Worm (Caenorhabditis elegans) whole organism, L2 larva: ENCODE results near the gene M6.11.

Experiments
- F13H6.1 ChIP-seq: sonication (generic microtip); optimal IDR thresholded peaks from 2 replicates; lab custom pipeline; 2016; ENCODE audit warnings: missing genetic modification characterization, missing compliant biosample characterization
- ZK546.5 ChIP-seq: sonication (generic microtip); optimal IDR thresholded peaks from 2 replicates; lab custom pipeline; 2017; ENCODE audit warnings: missing biosample characterization, missing genetic modification characterization
- alr-1 ChIP-seq: fragments of 150-350 bp; optimal IDR thresholded peaks from 2 replicates; lab custom pipeline; 2014; ENCODE audit warnings: missing biosample characterization, missing genetic modification characterization
- aly-2 ChIP-seq: fragments of 150-350 bp; optimal IDR thresholded peaks from 2 replicates; lab custom pipeline; 2014; ENCODE audit warnings: missing biosample characterization, missing genetic modification characterization
- ama-1 ChIP-seq: fragments of 150-350 bp; optimal IDR thresholded peaks from 2 replicates; lab custom pipeline; 2018; ENCODE audit warnings: inconsistent platforms
- blmp-1 ChIP-seq: sonication (generic microtip); optimal IDR thresholded peaks from 2 replicates; lab custom pipeline; 2017; ENCODE audit warnings: missing genetic modification characterization, mild to moderate bottlenecking, missing compliant biosample characterization, antibody characterized with exemption, moderate library complexity; ENCODE audit not compliant: insufficient read depth
- ceh-82 ChIP-seq: fragments of 150-350 bp; optimal IDR thresholded peaks from 2 replicates; lab custom pipeline; 2014; ENCODE audit warnings: missing biosample characterization, missing genetic modification characterization
- crh-2 ChIP-seq: sonication (generic microtip); optimal IDR thresholded peaks from 2 replicates; lab custom pipeline; 2017; ENCODE audit warnings: missing biosample characterization, missing genetic modification characterization
- dmd-4 ChIP-seq: sonication (generic microtip); optimal IDR thresholded peaks from 2 replicates; lab custom pipeline; 2017; ENCODE audit warnings: missing biosample characterization, missing genetic modification characterization
- fos-1 ChIP-seq: fragments of 150-350 bp; optimal IDR thresholded peaks from 2 replicates; lab custom pipeline; 2014; ENCODE audit warnings: missing biosample characterization, missing genetic modification characterization
- gmeb-1 ChIP-seq: fragments of 150-350 bp; optimal IDR thresholded peaks from 2 replicates; lab custom pipeline; 2014; ENCODE audit warnings: missing biosample characterization, missing genetic modification characterization
- lin-13 ChIP-seq: fragments of 150-350 bp; optimal IDR thresholded peaks from 2 replicates; lab custom pipeline; 2014; ENCODE audit warnings: missing biosample characterization, missing genetic modification reagents, missing genetic modification characterization
- lin-39 ChIP-seq: fragments of 150-350 bp; optimal IDR thresholded peaks from 2 replicates; lab custom pipeline; 2014; ENCODE audit warnings: missing biosample characterization, missing genetic modification reagents, missing genetic modification characterization
- lsy-2 ChIP-seq, 2 experiments: fragments of 150-350 bp in 1 of 2; sonication (generic microtip) in 1 of 2; optimal IDR thresholded peaks; 2 replicates each; lab custom pipeline; 2014 to 2017; ENCODE audit warnings: missing biosample characterization in 2 of 2, missing genetic modification characterization in 2 of 2
- mab-5 ChIP-seq: fragments of 150-350 bp; optimal IDR thresholded peaks from 2 replicates; lab custom pipeline; 2014; ENCODE audit warnings: missing biosample characterization, missing genetic modification characterization
- mdl-1 ChIP-seq, 2 experiments: fragments of 150-350 bp in 1 of 2; sonication (generic microtip) in 1 of 2; optimal IDR thresholded peaks; 2 replicates each; lab custom pipeline; 2017; ENCODE audit warnings: missing biosample characterization in 2 of 2, missing genetic modification characterization in 2 of 2
- nhr-10 ChIP-seq: sonication (generic microtip); optimal IDR thresholded peaks from 2 replicates; lab custom pipeline; 2017; ENCODE audit warnings: missing biosample characterization, missing genetic modification characterization
- nhr-11 ChIP-seq: fragments of 150-350 bp; optimal IDR thresholded peaks from 2 replicates; lab custom pipeline; 2014; ENCODE audit warnings: missing biosample characterization, missing genetic modification characterization
- nhr-12 ChIP-seq: fragments of 150-350 bp; optimal IDR thresholded peaks from 2 replicates; lab custom pipeline; 2014; ENCODE audit warnings: missing biosample characterization, missing genetic modification characterization
- nhr-129 ChIP-seq: fragments of 150-350 bp; optimal IDR thresholded peaks from 2 replicates; lab custom pipeline; 2014; ENCODE audit warnings: missing biosample characterization, missing genetic modification characterization
- nhr-21 ChIP-seq: fragments of 150-350 bp; optimal IDR thresholded peaks from 2 replicates; lab custom pipeline; 2014; ENCODE audit warnings: missing biosample characterization, missing genetic modification characterization
- nhr-23 ChIP-seq: fragments of 150-350 bp; optimal IDR thresholded peaks from 2 replicates; lab custom pipeline; 2014; ENCODE audit warnings: missing biosample characterization, missing genetic modification reagents, missing genetic modification characterization
- nhr-237 ChIP-seq: fragments of 150-350 bp; optimal IDR thresholded peaks from 2 replicates; lab custom pipeline; 2014; ENCODE audit warnings: missing biosample characterization, missing genetic modification characterization
- nhr-25 ChIP-seq: fragments of 150-350 bp; sonication (generic microtip); optimal IDR thresholded peaks from 3 replicates; lab custom pipeline; 2014; ENCODE audit warnings: missing biosample characterization, missing genetic modification characterization
- nhr-6 ChIP-seq: fragments of 150-350 bp; optimal IDR thresholded peaks from 2 replicates; lab custom pipeline; 2014; ENCODE audit warnings: missing biosample characterization, missing genetic modification characterization
- nhr-77 ChIP-seq: fragments of 150-350 bp; optimal IDR thresholded peaks from 2 replicates; lab custom pipeline; 2014; ENCODE audit warnings: missing biosample characterization, missing genetic modification characterization
- peb-1 ChIP-seq: fragments of 150-350 bp; optimal IDR thresholded peaks from 2 replicates; lab custom pipeline; 2014; ENCODE audit warnings: missing biosample characterization, missing genetic modification characterization
- sem-4 ChIP-seq: fragments of 150-350 bp; optimal IDR thresholded peaks from 2 replicates; lab custom pipeline; 2014; ENCODE audit warnings: missing biosample characterization, missing genetic modification reagents, missing genetic modification characterization
- skn-1 ChIP-seq: sonication (generic microtip); optimal IDR thresholded peaks from 2 replicates; lab custom pipeline; 2017; ENCODE audit warnings: missing biosample characterization, missing genetic modification characterization
- sma-3 ChIP-seq: sonication (generic microtip); optimal IDR thresholded peaks from 2 replicates; lab custom pipeline; 2016; ENCODE audit warnings: missing genetic modification reagents, missing genetic modification characterization, missing compliant biosample characterization
- sma-9 ChIP-seq, 2 experiments: fragments of 150-350 bp in 1 of 2; sonication (generic microtip) in 1 of 2; optimal IDR thresholded peaks; 2 replicates each; lab custom pipeline; 2014 to 2016; ENCODE audit warnings: missing genetic modification characterization in 2 of 2, mild to moderate bottlenecking in 1 of 2, missing biosample characterization in 1 of 2, missing compliant biosample characterization in 1 of 2, missing genetic modification reagents in 1 of 2, moderate library complexity in 1 of 2
- snpc-4 ChIP-seq: fragments of 150-350 bp; optimal IDR thresholded peaks from 2 replicates; lab custom pipeline; 2014; ENCODE audit warnings: missing biosample characterization, missing genetic modification characterization
- unc-39 ChIP-seq: fragments of 150-350 bp; optimal IDR thresholded peaks from 2 replicates; lab custom pipeline; 2014; ENCODE audit warnings: missing biosample characterization, missing genetic modification characterization
- unc-55 ChIP-seq: fragments of 150-350 bp; sonication (generic microtip); optimal IDR thresholded peaks from 3 replicates; lab custom pipeline; 2014; ENCODE audit warnings: missing biosample characterization, missing genetic modification reagents, missing genetic modification characterization
- unc-62 ChIP-seq: fragments of 150-350 bp; optimal IDR thresholded peaks from 2 replicates; lab custom pipeline; 2014; ENCODE audit warnings: missing biosample characterization, missing genetic modification reagents, missing genetic modification characterization
- zag-1 ChIP-seq: fragments of 150-350 bp; optimal IDR thresholded peaks from 2 replicates; lab custom pipeline; 2014; ENCODE audit warnings: missing biosample characterization, missing genetic modification characterization
- ztf-11 ChIP-seq: sonication (generic microtip); optimal IDR thresholded peaks from 2 replicates; lab custom pipeline; 2017; ENCODE audit warnings: missing biosample characterization, missing genetic modification characterization
- ztf-4 ChIP-seq: fragments of 150-350 bp; optimal IDR thresholded peaks from 2 replicates; lab custom pipeline; 2014; ENCODE audit warnings: missing biosample characterization, missing genetic modification characterization

M6.11 gene

ce11 chrX:641440-641839 lies at the start of gene M6.11:
TSS of gene M6.11 (minus strand) at chrX:641540.
- TF ChIP-seq fos-1 (tag; lab: Kevin White, UChicago) (no peak), ztf-4 (tag; lab: Kevin White, UChicago) (no peak), crh-2 (tag; lab: Kevin White, UChicago) (no peak), sma-9 (GFP tag; optimal IDR thresholded peaks at IDR 0.05; lab: Kevin White, UChicago) (no peak), sma-9 (tag; optimal IDR thresholded peaks at IDR 0.05; lab: Kevin White, UChicago) (no peak), lin-13 (GFP tag; lab: Kevin White, UChicago) (no peak), nhr-77 (tag; lab: Kevin White, UChicago) (no peak), gmeb-1 (tag; lab: Kevin White, UChicago) (no peak), nhr-10 (tag; lab: Kevin White, UChicago) (no peak), skn-1 (tag; lab: Kevin White, UChicago) (no peak), ztf-11 (tag; lab: Kevin White, UChicago) (no peak), nhr-21 (no peak)

ce11 chrX:688602-689001 lies 47.3 kb upstream of the M6.11 start:
- TF ChIP-seq mdl-1 (tag; optimal IDR thresholded peaks at IDR 0.05; lab: Kevin White, UChicago) (no peak), lsy-2 (tag; optimal IDR thresholded peaks at IDR 0.05; lab: Kevin White, UChicago) (no peak), ztf-11 (tag; lab: Kevin White, UChicago) (no peak)
- TF ChIP-seq, all 48 proteins: peak for 0

ce11 chrX:682691-683090 lies 41.4 kb upstream of the M6.11 start, which contains the start of gene Y9C12A.1:
TSS of gene Y9C12A.1 (minus strand) at chrX:682791.
- TF ChIP-seq ztf-11 (tag; lab: Kevin White, UChicago) (no peak), nhr-21 (no peak), ama-1 (no peak), unc-39 (tag; lab: Kevin White, UChicago) (no peak), mab-5 (tag; lab: Kevin White, UChicago) (no peak), nhr-12 (tag; lab: Kevin White, UChicago) (no peak)

- no peak for TF ChIP-seq lsy-2 (tag; optimal IDR thresholded peaks at IDR 0.05; lab: Kevin White, UChicago)
- TF ChIP-seq snpc-4 (tag; lab: Kevin White, UChicago): peak; percentile 25
Measured at ce11 chrX:681413-681812, 40.1 kb upstream of the M6.11 start.

- TF ChIP-seq nhr-237 (tag; lab: Kevin White, UChicago): no peak
- TF ChIP-seq crh-2 (tag; lab: Kevin White, UChicago): no peak
- TF ChIP-seq nhr-23 (tag; lab: Kevin White, UChicago): no peak
- TF ChIP-seq, all 48 proteins: peak for 0
Measured at ce11 chrX:680920-681319, 39.6 kb upstream of the M6.11 start, which contains the start of gene T19D7.7. TSS of gene T19D7.7 (minus strand) at chrX:681020.

ce11 chrX:671807-672206 lies 30.5 kb upstream of the M6.11 start, which contains the start of gene lgc-32:
TSS of gene lgc-32 (plus strand) at chrX:672107.
- TF ChIP-seq blmp-1 (tag; lab: Kevin White, UChicago): no peak
- no peak for TF ChIP-seq zag-1 (tag; lab: Kevin White, UChicago)
- no peak for TF ChIP-seq sma-3 (GFP tag; lab: Kevin White, UChicago)
- no peak for TF ChIP-seq ZK546.5 (tag; lab: Kevin White, UChicago)
- TF ChIP-seq nhr-12 (tag; lab: Kevin White, UChicago): no peak
- TF ChIP-seq nhr-129 (tag; lab: Kevin White, UChicago): no peak
- no peak for TF ChIP-seq ama-1
- no peak for TF ChIP-seq ceh-82
- no peak for TF ChIP-seq alr-1
- TF ChIP-seq, all 48 proteins: peak for 0

- TF ChIP-seq skn-1 (tag; lab: Kevin White, UChicago): no peak
- peak; percentile 54 for TF ChIP-seq fos-1 (tag; lab: Kevin White, UChicago)
Measured at ce11 chrX:670603-671002, 29.3 kb upstream of the M6.11 start, which contains the start of gene T19D7.6. TSS of gene T19D7.6 (minus strand) at chrX:670800.

- TF ChIP-seq nhr-10 (tag; lab: Kevin White, UChicago) (no peak), nhr-11 (tag; lab: Kevin White, UChicago) (no peak), aly-2 (no peak), lin-39 (tag; lab: Kevin White, UChicago) (no peak), peb-1 (tag; lab: Kevin White, UChicago) (no peak), nhr-6 (tag; lab: Kevin White, UChicago) (no peak), mab-5 (tag; lab: Kevin White, UChicago) (no peak), dmd-4 (tag; lab: Kevin White, UChicago) (no peak), nhr-77 (tag; lab: Kevin White, UChicago) (no peak), mdl-1 (tag; optimal IDR thresholded peaks at IDR 0.05; lab: Kevin White, UChicago) (no peak), sem-4 (no peak), unc-62 (GFP tag; lab: Kevin White, UChicago) (no peak), nhr-21 (no peak), F13H6.1 (tag; lab: Kevin White, UChicago) (no peak), alr-1 (no peak), sma-3 (GFP tag; lab: Kevin White, UChicago) (no peak), unc-55 (GFP tag; lab: Kevin White, UChicago) (no peak), fos-1 (tag; lab: Kevin White, UChicago) (no peak), nhr-25 (no peak), ama-1 (no peak)
Measured at ce11 chrX:666125-666524, 24.8 kb upstream of the M6.11 start, which contains the start of gene T19D7.5. TSS of gene T19D7.5 (minus strand) at chrX:666225.
